Fruit fly (Drosophila melanogaster) whole organism, embryonic: ENCODE data around the gene Sf3b1.

Experiments used
- Atf6 ChIP-seq: fragments of 200-800 bp; sonication (Bioruptor generic); IDR thresholded peaks from 2 replicates; pipeline ENCODE4 v1.3.6; 2022; ENCODE audit warnings: missing biosample characterization, missing genetic modification characterization
- CG10431 ChIP-seq: fragments of 200-800 bp; sonication (Bioruptor generic); optimal IDR thresholded peaks from 3 replicates; lab custom pipeline; 2018; ENCODE audit warnings: missing biosample characterization, mild to moderate bottlenecking, missing genetic modification characterization
- CG11247 ChIP-seq: fragments of 200-800 bp; sonication (Bioruptor generic); IDR thresholded peaks from 2 replicates; pipeline ENCODE4 v1.3.6; 2022; ENCODE audit warnings: missing biosample characterization, missing genetic modification characterization
- CG11560 ChIP-seq: fragments of 200-800 bp; sonication (Bioruptor generic); IDR thresholded peaks from 3 replicates; pipeline ENCODE4 v1.3.6; 2022; ENCODE audit warnings: missing biosample characterization, missing genetic modification characterization
- CG13624 ChIP-seq: fragments of 200-800 bp; sonication (Bioruptor generic); optimal IDR thresholded peaks from 2 replicates; lab custom pipeline; 2016; ENCODE audit warnings: missing biosample characterization, missing genetic modification characterization
- CG14014 ChIP-seq: fragments of 200-800 bp; sonication (Bioruptor generic); IDR thresholded peaks from 2 replicates; pipeline ENCODE4 v1.3.6; 2022; ENCODE audit warnings: missing biosample characterization, missing genetic modification characterization
- CG2199 ChIP-seq: fragments of 200-800 bp; sonication (Bioruptor generic); IDR thresholded peaks from 3 replicates; pipeline ENCODE4 v1.3.6; 2022; ENCODE audit warnings: missing biosample characterization, missing genetic modification characterization
- CG2875 ChIP-seq: fragments of 200-800 bp; sonication (Bioruptor generic); optimal IDR thresholded peaks from 2 replicates; lab custom pipeline; 2017; ENCODE audit warnings: missing biosample characterization, mild to moderate bottlenecking, missing genetic modification characterization, missing genetic modification reagents
- CG2889 ChIP-seq: fragments of 200-800 bp; sonication (Bioruptor generic); IDR thresholded peaks from 3 replicates; pipeline ENCODE4 v1.3.6; 2022; ENCODE audit warnings: missing biosample characterization, missing genetic modification characterization
- CG31224 ChIP-seq: fragments of 200-800 bp; sonication (Bioruptor generic); IDR thresholded peaks from 2 replicates; pipeline ENCODE4 v1.3.6; 2022; ENCODE audit warnings: missing biosample characterization, missing genetic modification characterization
- CG31388 ChIP-seq: fragments of 200-800 bp; sonication (Bioruptor generic); optimal IDR thresholded peaks from 2 replicates; lab custom pipeline; 2016; ENCODE audit warnings: missing biosample characterization, missing genetic modification characterization
- CG3281 ChIP-seq: fragments of 200-800 bp; sonication (Bioruptor generic); optimal IDR thresholded peaks from 3 replicates; lab custom pipeline; 2017; ENCODE audit warnings: missing biosample characterization, mild to moderate bottlenecking, missing genetic modification characterization
- CG3726 ChIP-seq: fragments of 200-800 bp; sonication (Bioruptor generic); IDR thresholded peaks from 3 replicates; pipeline ENCODE4, ENCODE4 v1.3.6; 2022; ENCODE audit warnings: missing biosample characterization, missing genetic modification characterization
- CG4282 ChIP-seq: fragments of 200-800 bp; sonication (Bioruptor generic); optimal IDR thresholded peaks from 2 replicates; lab custom pipeline; 2016; ENCODE audit warnings: missing biosample characterization, missing genetic modification characterization
- CG4328 ChIP-seq: fragments of 200-800 bp; sonication (Bioruptor generic); optimal IDR thresholded peaks from 3 replicates; lab custom pipeline; 2017; ENCODE audit warnings: missing biosample characterization, missing genetic modification reagents, missing genetic modification characterization
- CG4617 ChIP-seq: fragments of 200-800 bp; sonication (Bioruptor generic); optimal IDR thresholded peaks from 3 replicates; lab custom pipeline; 2016; ENCODE audit warnings: missing biosample characterization, missing genetic modification characterization, borderline replicate concordance
- CG4707 ChIP-seq: fragments of 200-800 bp; sonication (Bioruptor generic); optimal IDR thresholded peaks from 2 replicates; lab custom pipeline; 2018; ENCODE audit warnings: missing biosample characterization, mild to moderate bottlenecking, missing genetic modification characterization, moderate library complexity
- CG6272 ChIP-seq: fragments of 200-800 bp; sonication (Bioruptor generic); IDR thresholded peaks from 2 replicates; pipeline ENCODE4 v1.3.6; 2022; ENCODE audit warnings: missing biosample characterization, missing genetic modification characterization
- CG7839 ChIP-seq: fragments of 200-800 bp; sonication (Bioruptor generic); optimal IDR thresholded peaks from 3 replicates; lab custom pipeline; 2018; ENCODE audit warnings: missing biosample characterization, mild to moderate bottlenecking, missing genetic modification characterization, moderate library complexity
- CG9215 ChIP-seq: fragments of 200-800 bp; sonication (Bioruptor generic); IDR thresholded peaks from 2 replicates; pipeline ENCODE4 v1.3.6; 2022; ENCODE audit warnings: missing biosample characterization, missing genetic modification characterization
- HHEX ChIP-seq: fragments of 200-800 bp; sonication (Bioruptor generic); optimal IDR thresholded peaks from 3 replicates; lab custom pipeline; 2017; ENCODE audit warnings: missing biosample characterization, mild to moderate bottlenecking, missing genetic modification characterization, missing genetic modification reagents
- Jarid2 ChIP-seq: fragments of 200-800 bp; sonication (Bioruptor generic); optimal IDR thresholded peaks from 3 replicates; lab custom pipeline; 2017; ENCODE audit warnings: mild to moderate bottlenecking, missing biosample characterization, missing genetic modification reagents, missing genetic modification characterization
- MESR4 ChIP-seq: fragments of 200-800 bp; sonication (Bioruptor generic); optimal IDR thresholded peaks from 2 replicates; lab custom pipeline; 2018; ENCODE audit warnings: missing biosample characterization, mild to moderate bottlenecking, missing genetic modification characterization, moderate library complexity
- MTF-1 ChIP-seq: fragments of 200-800 bp; sonication (Bioruptor generic); optimal IDR thresholded peaks from 2 replicates; lab custom pipeline; 2018; ENCODE audit warnings: missing biosample characterization, mild to moderate bottlenecking, missing genetic modification characterization, borderline replicate concordance
- Meics ChIP-seq: fragments of 200-800 bp; sonication (Bioruptor generic); optimal IDR thresholded peaks from 2 replicates; lab custom pipeline; 2017; ENCODE audit warnings: missing biosample characterization, mild to moderate bottlenecking, missing genetic modification characterization
- NFAT ChIP-seq: fragments of 200-800 bp; sonication (Bioruptor generic); IDR thresholded peaks from 2 replicates; pipeline ENCODE4 v1.3.6; 2022; ENCODE audit warnings: missing biosample characterization, missing genetic modification characterization
- NfI ChIP-seq: fragments of 200-800 bp; sonication (Bioruptor generic); optimal IDR thresholded peaks from 3 replicates; lab custom pipeline; 2018; ENCODE audit warnings: missing biosample characterization, mild to moderate bottlenecking, missing genetic modification characterization, moderate library complexity
- Opbp ChIP-seq: fragments of 200-800 bp; sonication (Bioruptor generic); IDR thresholded peaks from 3 replicates; pipeline ENCODE4 v1.3.6; 2022; ENCODE audit warnings: missing biosample characterization, missing genetic modification characterization; ENCODE audit not compliant: partially characterized antibody
- bab2 ChIP-seq: fragments of 200-800 bp; sonication (Bioruptor generic); optimal IDR thresholded peaks from 2 replicates; lab custom pipeline; 2016; ENCODE audit warnings: missing biosample characterization, missing genetic modification characterization
- chif ChIP-seq, 2 experiments: fragments of 200-800 bp; sonication (Bioruptor generic); optimal IDR thresholded peaks; 3 replicates each; lab custom pipeline; 2016; ENCODE audit warnings: missing biosample characterization in 2 of 2, missing genetic modification characterization in 2 of 2
- da ChIP-seq: fragments of 200-800 bp; sonication (Bioruptor generic); optimal IDR thresholded peaks from 2 replicates; lab custom pipeline; 2016; ENCODE audit warnings: missing biosample characterization, missing genetic modification characterization
- gce ChIP-seq: fragments of 200-800 bp; sonication (Bioruptor generic); IDR thresholded peaks from 3 replicates; pipeline ENCODE4 v1.3.6; 2022; ENCODE audit warnings: missing biosample characterization, missing genetic modification characterization
- gsb ChIP-seq: fragments of 200-800 bp; sonication (Bioruptor generic); IDR thresholded peaks from 2 replicates; pipeline ENCODE4 v1.3.6; 2022; ENCODE audit warnings: missing biosample characterization, missing genetic modification characterization
- jumu ChIP-seq: fragments of 200-800 bp; sonication (Bioruptor generic); optimal IDR thresholded peaks from 3 replicates; lab custom pipeline; 2016; ENCODE audit warnings: missing biosample characterization, missing genetic modification characterization
- klu ChIP-seq: fragments of 200-800 bp; sonication (Bioruptor generic); IDR thresholded peaks from 2 replicates; pipeline ENCODE4 v1.3.6; 2022; ENCODE audit warnings: missing biosample characterization, missing genetic modification characterization
- lola ChIP-seq, 3 experiments: fragments of >200 bp in 2 of 3; fragments of 200-800 bp in 1 of 3; sonication (Bioruptor generic) in 1 of 3; optimal IDR thresholded peaks; 2 replicates each; lab custom pipeline; 2017 to 2019; ENCODE audit warnings: missing biosample characterization in 3 of 3, missing genetic modification characterization in 3 of 3, mild to moderate bottlenecking in 1 of 3, moderate library complexity in 1 of 3
- nmo ChIP-seq: fragments of 200-800 bp; sonication (Bioruptor generic); optimal IDR thresholded peaks from 2 replicates; lab custom pipeline; 2018; ENCODE audit warnings: missing biosample characterization, mild to moderate bottlenecking, missing genetic modification characterization, moderate library complexity
- onecut ChIP-seq: fragments of 200-800 bp; sonication (Bioruptor generic); IDR thresholded peaks from 2 replicates; pipeline ENCODE4 v1.3.6; 2022; ENCODE audit warnings: missing biosample characterization, missing genetic modification characterization
- org-1 ChIP-seq: fragments of 200-800 bp; sonication (Bioruptor generic); optimal IDR thresholded peaks from 2 replicates; lab custom pipeline; 2017; ENCODE audit warnings: missing biosample characterization, missing genetic modification characterization
- pfk ChIP-seq: fragments of 200-800 bp; sonication (Bioruptor generic); optimal IDR thresholded peaks from 2 replicates; lab custom pipeline; 2018; ENCODE audit warnings: missing biosample characterization, mild to moderate bottlenecking, missing genetic modification characterization, moderate library complexity
- pnt ChIP-seq: fragments of 200-800 bp; sonication (Bioruptor generic); optimal IDR thresholded peaks from 3 replicates; lab custom pipeline; 2016; ENCODE audit warnings: missing biosample characterization, missing genetic modification characterization
- psq ChIP-seq: fragments of 200-800 bp; sonication (Bioruptor generic); optimal IDR thresholded peaks from 2 replicates; lab custom pipeline; 2017; ENCODE audit warnings: missing biosample characterization, missing genetic modification characterization
- scrt ChIP-seq: fragments of 200-800 bp; sonication (Bioruptor generic); optimal IDR thresholded peaks from 2 replicates; lab custom pipeline; 2018; ENCODE audit warnings: missing biosample characterization, mild to moderate bottlenecking, missing genetic modification characterization, moderate library complexity
- sima ChIP-seq: fragments of 200-800 bp; sonication (Bioruptor generic); optimal IDR thresholded peaks from 2 replicates; lab custom pipeline; 2016; ENCODE audit warnings: missing biosample characterization, missing genetic modification characterization
- sisA ChIP-seq: fragments of 200-800 bp; sonication (Bioruptor generic); IDR thresholded peaks from 2 replicates; pipeline ENCODE4 v1.3.6; 2022; ENCODE audit warnings: missing biosample characterization, missing genetic modification characterization
- sob ChIP-seq: fragments of 200-800 bp; sonication (Bioruptor generic); IDR thresholded peaks from 2 replicates; pipeline ENCODE4 v1.3.6; 2022; ENCODE audit warnings: missing biosample characterization, missing genetic modification characterization
- stwl ChIP-seq: fragments of 200-800 bp; sonication (Bioruptor generic); optimal IDR thresholded peaks from 3 replicates; lab custom pipeline; 2018; ENCODE audit warnings: missing biosample characterization, mild to moderate bottlenecking, missing genetic modification characterization, moderate library complexity
- vfl ChIP-seq: fragments of 200-800 bp; sonication (Bioruptor generic); optimal IDR thresholded peaks from 2 replicates; lab custom pipeline; 2016; ENCODE audit warnings: missing biosample characterization, missing genetic modification characterization
- wdn ChIP-seq: fragments of 200-800 bp; sonication (Bioruptor generic); IDR thresholded peaks from 2 replicates; pipeline ENCODE4 v1.3.6; 2022; ENCODE audit warnings: missing biosample characterization, missing genetic modification characterization
- wek ChIP-seq: fragments of 200-800 bp; sonication (Bioruptor generic); optimal IDR thresholded peaks from 3 replicates; lab custom pipeline; 2018; ENCODE audit warnings: missing biosample characterization, mild to moderate bottlenecking, missing genetic modification characterization, moderate library complexity

The Sf3b1 gene

DNA sequence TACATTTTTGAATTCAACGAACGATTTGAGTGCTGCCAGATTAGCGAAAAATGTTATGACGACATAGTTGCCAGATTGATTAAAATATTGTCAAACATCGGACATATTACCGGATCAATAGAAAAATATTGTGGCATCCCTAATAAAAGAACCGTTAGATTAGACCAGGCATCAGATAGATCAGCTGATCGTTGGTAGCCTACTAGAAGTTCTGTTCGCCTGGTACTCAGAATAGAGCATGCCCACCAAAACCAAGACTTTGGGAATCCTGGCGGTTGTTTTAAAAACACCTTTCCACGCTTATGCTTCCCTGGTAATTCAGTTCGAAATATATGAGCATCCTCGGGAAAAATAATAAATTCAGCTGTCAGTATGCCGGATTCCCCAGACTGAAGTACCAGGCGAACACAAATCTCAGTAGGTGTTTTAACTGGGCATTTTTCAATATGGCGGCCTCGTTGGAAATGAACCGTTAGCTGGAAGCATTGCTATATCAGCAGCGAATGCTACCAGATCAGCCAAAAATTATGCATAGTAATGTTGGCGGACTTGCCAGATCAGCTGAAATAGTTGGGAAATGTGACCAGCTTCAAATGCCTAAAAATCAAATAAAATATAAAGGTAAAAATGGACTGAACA, 27.4 kb upstream of the Sf3b1 start (continued):
- TF ChIP-seq CG4707 (GFP tag; lab: Kevin White, UChicago) (no peak), scrt (GFP tag; lab: Kevin White, UChicago) (no peak), org-1 (GFP tag; lab: Kevin White, UChicago) (no peak), pnt (GFP tag; lab: Kevin White, UChicago) (no peak), CG4282 (GFP tag; lab: Kevin White, UChicago) (no peak), HHEX (GFP tag; lab: Kevin White, UChicago) (no peak), nmo (GFP tag; lab: Kevin White, UChicago) (peak; percentile 56), CG4328 (GFP tag; lab: Kevin White, UChicago) (peak; percentile 19), CG2875 (GFP tag; lab: Kevin White, UChicago) (no peak), stwl (tag; lab: Kevin White, UChicago) (peak; percentile 70), gsb (GFP tag; lab: Robert Waterston, UW) (no peak), CG13624 (no peak), CG31388 (GFP tag; lab: Kevin White, UChicago) (no peak), sob (0 out of 2 replicates have a peak, but pooled peaks have one; percentile 21), Opbp (GFP tag; lab: Robert Waterston, UW) (peak; percentile 37; the same call in 2 of the 3 replicates), CG3726 (no peak), CG6272 (GFP tag; lab: Robert Waterston, UW) (no peak), bab2 (GFP tag; lab: Kevin White, UChicago) (peak; percentile 19), CG11560 (tag; lab: Robert Waterston, UW) (peak; percentile 23; the same call in 1 of the 3 replicates), onecut (0 out of 2 replicates have a peak, but pooled peaks have one; percentile 20), NfI (GFP tag; lab: Kevin White, UChicago) (peak; percentile 19), wdn (GFP tag; lab: Robert Waterston, UW) (no peak), NFAT (GFP tag; lab: Robert Waterston, UW) (peak; percentile 45; the same call in 1 of the 2 replicates), pfk (no peak), CG3281 (GFP tag; lab: Kevin White, UChicago) (no peak), chif (GFP tag; optimal IDR thresholded peaks at IDR 0.05; lab: Kevin White, UChicago) (peak in 1 of 2 experiments; percentile 11), klu (GFP tag; lab: Robert Waterston, UW) (no peak), Meics (GFP tag; lab: Kevin White, UChicago) (no peak), CG2199 (GFP tag; lab: Robert Waterston, UW) (no peak; the same call in 2 of the 3 replicates), CG9215 (GFP tag; lab: Robert Waterston, UW) (no peak), lola (GFP tag; optimal IDR thresholded peaks at IDR 0.05; lab: Kevin White, UChicago) (no peak), CG14014 (no peak), Atf6 (no peak), CG4617 (GFP tag; lab: Kevin White, UChicago) (no peak), sisA (GFP tag; lab: Robert Waterston, UW) (no peak), MTF-1 (no peak), CG7839 (tag; lab: Kevin White, UChicago) (peak; percentile 1), CG31224 (GFP tag; lab: Robert Waterston, UW) (peak; percentile 100), jumu (GFP tag; lab: Kevin White, UChicago) (peak; percentile 3), CG10431 (GFP tag; lab: Kevin White, UChicago) (peak; percentile 42), gce (GFP tag; lab: Robert Waterston, UW) (peak; percentile 58; the same call in 1 of the 3 replicates), sima (GFP tag; lab: Kevin White, UChicago) (no peak), vfl (GFP tag; lab: Kevin White, UChicago) (no peak), CG11247 (GFP tag; lab: Robert Waterston, UW) (no peak), wek (GFP tag; lab: Kevin White, UChicago) (peak; percentile 68), MESR4 (GFP tag; lab: Kevin White, UChicago) (peak; percentile 31), psq (no peak), da (GFP tag; lab: Kevin White, UChicago) (no peak), Jarid2 (GFP tag; lab: Kevin White, UChicago) (no peak), CG2889 (GFP tag; lab: Robert Waterston, UW) (no peak)
